Worm (Caenorhabditis elegans): Measurements from ENCODE around the gene clc-3.

- TF ChIP-seq dao-5 (tag; optimal IDR thresholded peaks at IDR 0.05) (no peak), him-1 (tag; optimal IDR thresholded peaks at IDR 0.05) (no peak), W03F9.2 (tag; optimal IDR thresholded peaks at IDR 0.05) (no peak)
These were observed 10.8 kb upstream of the clc-3 start, which contains the start of gene acp-1 for ce11 chrX:3385362-3385761.

Data from whole organism, L4/young adult.